Worm (Caenorhabditis elegans): ENCODE data around the gene nlp-21.

ce11 chrIII:11362915-11363314 is 30.1 kb downstream of the nlp-21 start:
- no peak for TF ChIP-seq ceh-82 (tag; optimal IDR thresholded peaks at IDR 0.05)
- TF ChIP-seq blmp-1 (tag; optimal IDR thresholded peaks at IDR 0.05) = no peak
- TF ChIP-seq isw-1 (GFP tag; IDR thresholded peaks at IDR 0.05) = no peak
- no peak for TF ChIP-seq fos-1 (tag; optimal IDR thresholded peaks at IDR 0.05)
- no peak for TF ChIP-seq nhr-85 (tag)
- no peak for TF ChIP-seq nhr-12 (tag; optimal IDR thresholded peaks at IDR 0.05)
- TF ChIP-seq nhr-11 (tag; optimal IDR thresholded peaks at IDR 0.05) = no peak
- no peak for TF ChIP-seq lin-39 (tag; optimal IDR thresholded peaks at IDR 0.05)
- no peak for TF ChIP-seq nhr-76 (tag; optimal IDR thresholded peaks at IDR 0.05)
- no peak for TF ChIP-seq tbx-2 (tag; optimal IDR thresholded peaks at IDR 0.05)
- no peak for TF ChIP-seq snpc-4 (tag; optimal IDR thresholded peaks at IDR 0.05)

Data from whole organism, L1 larva.